Worm (Caenorhabditis elegans) whole organism, midembryonic: ENCODE measurements around the gene W08A12.3.

Experiments
- T22C8.4 ChIP-seq: fragments of 200-800 bp; sonication (Bioruptor generic); IDR thresholded peaks from 2 replicates; pipeline ENCODE4 v1.3.6; 2022; ENCODE audit warnings: missing genetic modification characterization, missing compliant biosample characterization
- cog-1 ChIP-seq: sonication (generic microtip); optimal IDR thresholded peaks from 2 replicates; lab custom pipeline; 2016; ENCODE audit warnings: missing genetic modification characterization, missing compliant biosample characterization
- flt-1 ChIP-seq: fragments of 200-800 bp; sonication (Bioruptor generic); IDR thresholded peaks from 2 replicates; pipeline ENCODE4 v1.3.6; 2022; ENCODE audit warnings: missing genetic modification characterization, missing compliant biosample characterization
- klf-2 ChIP-seq: fragments of 200-800 bp; sonication (Bioruptor generic); conservative IDR thresholded peaks from 2 replicates; pipeline ENCODE4 v1.3.6; 2022; ENCODE audit warnings: missing genetic modification reagents, missing genetic modification characterization, missing compliant biosample characterization
- ref-1 ChIP-seq: fragments of 200-800 bp; sonication (Bioruptor generic); conservative IDR thresholded peaks from 2 replicates; pipeline ENCODE4 v1.3.6; 2022; ENCODE audit warnings: missing genetic modification reagents, missing genetic modification characterization, missing compliant biosample characterization
- tab-1 ChIP-seq: fragments of 200-800 bp; sonication (Bioruptor generic); IDR thresholded peaks from 2 replicates; pipeline ENCODE4 v1.3.6; 2022; ENCODE audit warnings: missing genetic modification characterization, missing compliant biosample characterization
- ztf-23 ChIP-seq: fragments of 200-800 bp; sonication (Bioruptor generic); IDR thresholded peaks from 2 replicates; pipeline ENCODE4 v1.3.6; 2022; ENCODE audit warnings: missing genetic modification reagents, missing genetic modification characterization, missing compliant biosample characterization
- ztf-29 ChIP-seq: fragments of 200-800 bp; sonication (Bioruptor generic); IDR thresholded peaks from 2 replicates; pipeline ENCODE4 v1.3.6; 2022; ENCODE audit warnings: missing genetic modification reagents, missing genetic modification characterization, missing compliant biosample characterization

- TF ChIP-seq flt-1 (no peak), tab-1 (no peak), klf-2 (no peak), ref-1 (GFP tag; lab: Robert Waterston, UW) (no peak), cog-1 (tag; lab: Kevin White, UChicago) (no peak), T22C8.4 (GFP tag; lab: Robert Waterston, UW) (no peak), ztf-23 (GFP tag; lab: Robert Waterston, UW) (no peak), ztf-29 (GFP tag; lab: Robert Waterston, UW) (no peak)
Measured at ce11 chrV:3724772-3725171, 42.1 kb downstream of the W08A12.3 start, which contains the start of gene str-30.
